Fruit fly (Drosophila melanogaster) whole organism, embryonic: ENCODE data around the gene Girdin.

Source experiments
- Abd-B ChIP-seq: fragments of 200-800 bp; sonication (Bioruptor generic); optimal IDR thresholded peaks from 2 replicates; lab custom pipeline; 2018; ENCODE audit warnings: missing biosample characterization, mild to moderate bottlenecking, missing genetic modification characterization, moderate library complexity
- Atf-2 ChIP-seq: fragments of 200-800 bp; sonication (Bioruptor generic); optimal IDR thresholded peaks from 2 replicates; lab custom pipeline; 2016; ENCODE audit warnings: missing biosample characterization, missing genetic modification characterization
- B-H2 ChIP-seq: fragments of 200-800 bp; sonication (Bioruptor generic); optimal IDR thresholded peaks from 2 replicates; lab custom pipeline; 2018; ENCODE audit warnings: missing biosample characterization, mild to moderate bottlenecking, missing genetic modification characterization
- Blimp-1 ChIP-seq: fragments of 200-800 bp; sonication (Bioruptor generic); optimal IDR thresholded peaks from 3 replicates; lab custom pipeline; 2018; ENCODE audit warnings: missing biosample characterization, missing genetic modification characterization, mild to moderate bottlenecking, moderate library complexity, missing genetic modification reagents
- CG10979 ChIP-seq: fragments of 200-800 bp; sonication (Bioruptor generic); optimal IDR thresholded peaks from 2 replicates; lab custom pipeline; 2018; ENCODE audit warnings: missing biosample characterization, mild to moderate bottlenecking, missing genetic modification characterization, moderate library complexity
- CG11398 ChIP-seq: fragments of 200-800 bp; sonication (Bioruptor generic); optimal IDR thresholded peaks from 2 replicates; lab custom pipeline; 2016; ENCODE audit warnings: missing biosample characterization, missing genetic modification characterization
- CG13424 ChIP-seq: fragments of 200-800 bp; sonication (Bioruptor generic); optimal IDR thresholded peaks from 2 replicates; lab custom pipeline; 2019; ENCODE audit warnings: missing biosample characterization, mild to moderate bottlenecking, missing genetic modification characterization, moderate library complexity
- CG14441 ChIP-seq: fragments of 200-800 bp; sonication (Bioruptor generic); IDR thresholded peaks from 2 replicates; pipeline ENCODE4 v1.3.6; 2022; ENCODE audit warnings: missing biosample characterization, missing genetic modification characterization
- CG16813 ChIP-seq: fragments of 200-800 bp; sonication (Bioruptor generic); IDR thresholded peaks from 3 replicates; pipeline ENCODE4 v1.3.6; 2022; ENCODE audit warnings: missing biosample characterization, missing genetic modification characterization; ENCODE audit not compliant: partially characterized antibody
- CG17359 ChIP-seq: fragments of 200-800 bp; sonication (Bioruptor generic); optimal IDR thresholded peaks from 3 replicates; lab custom pipeline; 2018; ENCODE audit warnings: missing biosample characterization, mild to moderate bottlenecking, missing genetic modification characterization, moderate library complexity
- CG18619 ChIP-seq: fragments of 200-800 bp; sonication (Bioruptor generic); optimal IDR thresholded peaks from 3 replicates; lab custom pipeline; 2017; ENCODE audit warnings: missing biosample characterization, mild to moderate bottlenecking, missing genetic modification characterization
- CG42726 ChIP-seq: fragments of 200-800 bp; sonication (Bioruptor generic); IDR thresholded peaks from 2 replicates; pipeline ENCODE4 v1.3.6; 2022; ENCODE audit warnings: missing biosample characterization, missing genetic modification characterization; ENCODE audit not compliant: partially characterized antibody
- CG4282 ChIP-seq: fragments of 200-800 bp; sonication (Bioruptor generic); optimal IDR thresholded peaks from 2 replicates; lab custom pipeline; 2016; ENCODE audit warnings: missing biosample characterization, missing genetic modification characterization
- CG4404 ChIP-seq: fragments of 200-800 bp; sonication (Bioruptor generic); IDR thresholded peaks from 2 replicates; pipeline ENCODE4 v1.3.6; 2022; ENCODE audit warnings: missing biosample characterization, missing genetic modification characterization
- CG4730 ChIP-seq: fragments of 200-800 bp; sonication (Bioruptor generic); IDR thresholded peaks from 2 replicates; pipeline ENCODE4 v1.3.6; 2022; ENCODE audit warnings: missing biosample characterization, missing genetic modification characterization
- CG5245 ChIP-seq: fragments of 200-800 bp; sonication (Bioruptor generic); optimal IDR thresholded peaks from 3 replicates; lab custom pipeline; 2016; ENCODE audit warnings: missing biosample characterization, missing genetic modification characterization
- CG6689 ChIP-seq: fragments of 200-800 bp; sonication (Bioruptor generic); IDR thresholded peaks from 2 replicates; pipeline ENCODE4 v1.3.6; 2022; ENCODE audit warnings: missing biosample characterization, missing genetic modification characterization
- CG6854 ChIP-seq: fragments of 200-800 bp; sonication (Bioruptor generic); optimal IDR thresholded peaks from 3 replicates; lab custom pipeline; 2017; ENCODE audit warnings: missing biosample characterization, mild to moderate bottlenecking, missing genetic modification characterization
- CG7556 ChIP-seq: fragments of 200-800 bp; sonication (Bioruptor generic); optimal IDR thresholded peaks from 2 replicates; lab custom pipeline; 2017; ENCODE audit warnings: missing biosample characterization, mild to moderate bottlenecking, missing genetic modification characterization
- CG7745 ChIP-seq: fragments of 200-800 bp; sonication (Bioruptor generic); optimal IDR thresholded peaks from 2 replicates; lab custom pipeline; 2018; ENCODE audit warnings: missing biosample characterization, mild to moderate bottlenecking, missing genetic modification characterization, moderate library complexity
- CG8388 ChIP-seq: fragments of 200-800 bp; sonication (Bioruptor generic); optimal IDR thresholded peaks from 2 replicates; lab custom pipeline; 2019; ENCODE audit warnings: missing biosample characterization, mild to moderate bottlenecking, missing genetic modification characterization, moderate library complexity
- CHES-1-like ChIP-seq: fragments of 200-800 bp; sonication (Bioruptor generic); optimal IDR thresholded peaks from 2 replicates; lab custom pipeline; 2016; ENCODE audit warnings: missing biosample characterization, missing genetic modification characterization
- Hmr ChIP-seq: fragments of 200-800 bp; sonication (Bioruptor generic); optimal IDR thresholded peaks from 3 replicates; lab custom pipeline; 2017; ENCODE audit warnings: mild to moderate bottlenecking, missing biosample characterization, missing genetic modification reagents, missing genetic modification characterization
- Hr51 ChIP-seq, 2 experiments: fragments of 200-800 bp; sonication (Bioruptor generic); optimal IDR thresholded peaks; 2 replicates in 1 of 2; 3 replicates in 1 of 2; lab custom pipeline; 2016 to 2018; ENCODE audit warnings: missing biosample characterization in 2 of 2, missing genetic modification characterization in 2 of 2, mild to moderate bottlenecking in 1 of 2, moderate library complexity in 1 of 2
- Nf-YA ChIP-seq: fragments of 200-800 bp; sonication (Bioruptor generic); IDR thresholded peaks from 2 replicates; pipeline ENCODE4 v1.3.6; 2022; ENCODE audit warnings: missing biosample characterization, missing genetic modification characterization
- Oli ChIP-seq: fragments of 200-800 bp; sonication (Bioruptor generic); optimal IDR thresholded peaks from 2 replicates; lab custom pipeline; 2018; ENCODE audit warnings: missing biosample characterization, mild to moderate bottlenecking, missing genetic modification characterization, moderate library complexity
- Poxn ChIP-seq: fragments of 200-800 bp; sonication (Bioruptor generic); IDR thresholded peaks from 2 replicates; pipeline ENCODE4 v1.3.6; 2022; ENCODE audit warnings: missing biosample characterization, missing genetic modification characterization
- Side ChIP-seq: fragments of 200-800 bp; sonication (Bioruptor generic); optimal IDR thresholded peaks from 2 replicates; lab custom pipeline; 2016; ENCODE audit warnings: missing biosample characterization, missing genetic modification characterization
- Xrp1 ChIP-seq: fragments of 200-800 bp; sonication (Bioruptor generic); IDR thresholded peaks from 2 replicates; pipeline ENCODE4 v1.3.6; 2022; ENCODE audit warnings: missing biosample characterization, missing genetic modification characterization
- ac ChIP-seq: fragments of 200-800 bp; sonication (Bioruptor generic); optimal IDR thresholded peaks from 3 replicates; lab custom pipeline; 2017; ENCODE audit warnings: missing biosample characterization, mild to moderate bottlenecking, missing genetic modification characterization
- ap ChIP-seq: fragments of 200-800 bp; sonication (Bioruptor generic); IDR thresholded peaks from 2 replicates; pipeline ENCODE4 v1.3.6; 2022; ENCODE audit warnings: missing biosample characterization, missing genetic modification characterization
- bab2 ChIP-seq: fragments of 200-800 bp; sonication (Bioruptor generic); optimal IDR thresholded peaks from 2 replicates; lab custom pipeline; 2016; ENCODE audit warnings: missing biosample characterization, missing genetic modification characterization
- fd102C ChIP-seq: fragments of 200-800 bp; sonication (Bioruptor generic); optimal IDR thresholded peaks from 2 replicates; lab custom pipeline; 2018; ENCODE audit warnings: missing biosample characterization, mild to moderate bottlenecking, missing genetic modification characterization, moderate library complexity
- gce ChIP-seq: fragments of 200-800 bp; sonication (Bioruptor generic); IDR thresholded peaks from 3 replicates; pipeline ENCODE4 v1.3.6; 2022; ENCODE audit warnings: missing biosample characterization, missing genetic modification characterization
- gcm ChIP-seq: fragments of 200-800 bp; sonication (Bioruptor generic); optimal IDR thresholded peaks from 2 replicates; lab custom pipeline; 2019; ENCODE audit warnings: missing biosample characterization, mild to moderate bottlenecking, missing genetic modification characterization, moderate library complexity
- kni ChIP-seq: fragments of 200-800 bp; sonication (Bioruptor generic); optimal IDR thresholded peaks from 3 replicates; lab custom pipeline; 2017; ENCODE audit warnings: mild to moderate bottlenecking, missing biosample characterization, missing genetic modification reagents, missing genetic modification characterization
- mam ChIP-seq: fragments of 200-800 bp; sonication (Bioruptor generic); optimal IDR thresholded peaks from 3 replicates; lab custom pipeline; 2016; ENCODE audit warnings: missing biosample characterization, missing genetic modification characterization
- oc ChIP-seq: fragments of 200-800 bp; sonication (Bioruptor generic); optimal IDR thresholded peaks from 2 replicates; lab custom pipeline; 2018; ENCODE audit warnings: missing biosample characterization, mild to moderate bottlenecking, missing genetic modification characterization, moderate library complexity
- onecut ChIP-seq: fragments of 200-800 bp; sonication (Bioruptor generic); IDR thresholded peaks from 2 replicates; pipeline ENCODE4 v1.3.6; 2022; ENCODE audit warnings: missing biosample characterization, missing genetic modification characterization
- pb ChIP-seq: fragments of 200-800 bp; sonication (Bioruptor generic); optimal IDR thresholded peaks from 3 replicates; lab custom pipeline; 2016; ENCODE audit warnings: missing biosample characterization, missing genetic modification characterization
- sc ChIP-seq, 3 experiments: fragments of >200 bp in 2 of 3; fragments of 200-800 bp in 1 of 3; sonication (Bioruptor generic) in 1 of 3; optimal IDR thresholded peaks; 2 replicates in 2 of 3; 3 replicates in 1 of 3; lab custom pipeline; 2017; ENCODE audit warnings: mild to moderate bottlenecking in 1 of 3, missing biosample characterization in 1 of 3, missing genetic modification characterization in 1 of 3, missing genetic modification reagents in 1 of 3
- sima ChIP-seq: fragments of 200-800 bp; sonication (Bioruptor generic); optimal IDR thresholded peaks from 2 replicates; lab custom pipeline; 2016; ENCODE audit warnings: missing biosample characterization, missing genetic modification characterization
- sqz ChIP-seq: fragments of 200-800 bp; sonication (Bioruptor generic); optimal IDR thresholded peaks from 3 replicates; lab custom pipeline; 2018; ENCODE audit warnings: missing biosample characterization, mild to moderate bottlenecking, missing genetic modification characterization
- ssp ChIP-seq: fragments of 200-800 bp; sonication (Bioruptor generic); IDR thresholded peaks from 2 replicates; pipeline ENCODE4 v1.3.6; 2022; ENCODE audit warnings: missing biosample characterization, missing genetic modification characterization
- stc ChIP-seq: fragments of 200-800 bp; sonication (Bioruptor generic); IDR thresholded peaks from 2 replicates; pipeline ENCODE4 v1.3.6; 2022; ENCODE audit warnings: missing biosample characterization, missing genetic modification characterization
- tin ChIP-seq: fragments of 200-800 bp; sonication (Bioruptor generic); optimal IDR thresholded peaks from 3 replicates; lab custom pipeline; 2016; ENCODE audit warnings: missing biosample characterization, missing genetic modification characterization
- wor ChIP-seq: fragments of 200-800 bp; sonication (Bioruptor generic); IDR thresholded peaks from 2 replicates; pipeline ENCODE4 v1.3.6; 2022; ENCODE audit warnings: missing biosample characterization, missing genetic modification characterization
- yki ChIP-seq: fragments of >200 bp; optimal IDR thresholded peaks from 3 replicates; lab custom pipeline; 2018

Gene Girdin

DNA sequence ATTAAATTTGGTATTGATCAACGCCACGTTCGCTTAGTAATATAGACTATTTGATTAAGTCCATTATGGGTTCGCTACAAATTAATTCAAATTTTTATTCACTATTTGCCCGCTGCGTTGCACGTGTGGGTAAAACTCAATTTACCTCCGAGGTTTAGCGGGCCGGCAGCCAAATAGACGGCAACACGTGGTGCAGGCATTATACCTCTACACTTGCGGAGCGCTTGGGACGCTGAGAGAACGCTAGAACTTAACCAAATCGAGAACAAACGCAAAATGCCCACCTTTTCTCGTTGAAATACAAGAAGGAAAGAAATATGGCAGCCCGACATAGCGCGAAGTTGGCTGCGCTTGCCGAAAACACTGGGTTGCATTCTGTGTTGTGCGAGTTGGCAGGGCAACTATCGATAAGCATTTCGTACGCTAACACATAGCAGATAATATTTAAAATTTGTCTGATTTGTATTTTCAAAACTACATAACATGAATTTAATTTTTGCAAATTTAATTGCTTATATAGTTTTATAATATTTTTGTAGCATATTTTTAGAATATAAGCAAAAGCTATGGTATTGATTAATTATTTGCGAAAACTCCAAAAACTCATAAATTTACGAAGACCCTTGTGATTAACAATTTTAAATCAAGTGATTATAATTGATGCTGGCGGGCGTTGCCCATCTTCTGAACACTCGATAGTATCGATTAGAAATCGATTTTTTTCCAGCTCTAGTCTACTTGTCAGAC lies 44.1 kb downstream of the Girdin start, which contains the start of the genes RpL28 and eIF1 (continued):
- TF ChIP-seq CG8388 (GFP tag; lab: Kevin White, UChicago) (peak; percentile 80), Oli (tag; lab: Kevin White, UChicago) (peak; percentile 13), bab2 (GFP tag; lab: Kevin White, UChicago) (peak; percentile 78), yki (lab: Kevin White, UChicago) (no peak), Nf-YA (GFP tag; lab: Robert Waterston, UW) (peak; percentile 74), onecut (peak; percentile 89), sqz (peak; percentile 86), CG14441 (GFP tag; lab: Robert Waterston, UW) (peak; percentile 87), stc (GFP tag; lab: Robert Waterston, UW) (peak; percentile 79), Poxn (GFP tag; lab: Robert Waterston, UW) (peak; percentile 56; the same call in 1 of the 2 replicates), gcm (GFP tag; lab: Kevin White, UChicago) (peak; percentile 75), ssp (GFP tag; lab: Robert Waterston, UW) (peak; percentile 79), CG7745 (tag; lab: Kevin White, UChicago) (peak; percentile 40), CG16813 (GFP tag; lab: Robert Waterston, UW) (peak; percentile 85), Hr51 (GFP tag; optimal IDR thresholded peaks at IDR 0.05; lab: Kevin White, UChicago) (peak; percentile 45 to 93), ac (GFP tag; lab: Kevin White, UChicago) (peak; percentile 88), pb (GFP tag; lab: Kevin White, UChicago) (peak; percentile 88), Side (GFP tag; lab: Kevin White, UChicago) (peak; percentile 93), CG17359 (tag; lab: Kevin White, UChicago) (peak; percentile 86), CG6854 (GFP tag; lab: Kevin White, UChicago) (peak; percentile 77), CHES-1-like (GFP tag; lab: Kevin White, UChicago) (peak; percentile 91), CG4282 (GFP tag; lab: Kevin White, UChicago) (peak; percentile 64), CG18619 (peak; percentile 96), gce (GFP tag; lab: Robert Waterston, UW) (peak; percentile 86), CG7556 (peak; percentile 85), CG13424 (peak; percentile 76), mam (GFP tag; lab: Kevin White, UChicago) (peak; percentile 82), CG5245 (GFP tag; lab: Kevin White, UChicago) (peak; percentile 83), CG4404 (GFP tag; lab: Robert Waterston, UW) (peak; percentile 66), B-H2 (GFP tag; lab: Kevin White, UChicago) (peak; percentile 97), Abd-B (GFP tag; lab: Kevin White, UChicago) (peak; percentile 73), kni (GFP tag; lab: Kevin White, UChicago) (peak; percentile 94), CG42726 (GFP tag; lab: Robert Waterston, UW) (no peak; the same call in none of the 2 replicates), Hmr (GFP tag; lab: Kevin White, UChicago) (peak; percentile 96), Atf-2 (peak; percentile 81), CG10979 (tag; lab: Kevin White, UChicago) (peak; percentile 71), oc (tag; lab: Kevin White, UChicago) (no peak), fd102C (peak; percentile 80), wor (peak; percentile 63), Xrp1 (peak; percentile 39; the same call in 1 of the 2 replicates), ap (GFP tag; lab: Robert Waterston, UW) (peak; percentile 84), CG11398 (peak; percentile 92), sc (optimal IDR thresholded peaks at IDR 0.05; lab: Kevin White, UChicago) (no peak), sc (GFP tag; optimal IDR thresholded peaks at IDR 0.05; lab: Kevin White, UChicago) (peak; percentile 92), CG4730 (peak; percentile 69), CG6689 (GFP tag; lab: Robert Waterston, UW) (peak; percentile 73), tin (peak; percentile 91), Blimp-1 (GFP tag; lab: Kevin White, UChicago) (peak; percentile 69), sima (GFP tag; lab: Kevin White, UChicago) (peak; percentile 46)
